Worm (Caenorhabditis elegans) whole organism, L1 larva: ENCODE measurements around the gene W09D10.5.

Source experiments
- C04F5.9 ChIP-seq: sonication (generic microtip); optimal IDR thresholded peaks from 2 replicates; lab custom pipeline; 2016; ENCODE audit warnings: missing genetic modification characterization, missing compliant biosample characterization
- C16A3.4 ChIP-seq: fragments of 150-350 bp; optimal IDR thresholded peaks from 2 replicates; lab custom pipeline; 2014; ENCODE audit warnings: missing biosample characterization, missing genetic modification characterization
- aha-1 ChIP-seq: fragments of 150-350 bp; optimal IDR thresholded peaks from 2 replicates; lab custom pipeline; 2014; ENCODE audit warnings: missing biosample characterization, missing genetic modification characterization
- aly-2 ChIP-seq: fragments of 150-350 bp; optimal IDR thresholded peaks from 2 replicates; lab custom pipeline; 2014; ENCODE audit warnings: missing biosample characterization, missing genetic modification characterization
- blmp-1 ChIP-seq: fragments of 150-350 bp; optimal IDR thresholded peaks from 2 replicates; lab custom pipeline; 2014; ENCODE audit warnings: missing biosample characterization, missing genetic modification characterization
- ceh-82 ChIP-seq, 3 experiments: fragments of 150-350 bp in 1 of 3; sonication (generic microtip) in 2 of 3; optimal IDR thresholded peaks; 2 replicates each; lab custom pipeline; 2014 to 2017; ENCODE audit warnings: missing biosample characterization in 3 of 3, missing genetic modification characterization in 3 of 3
- ceh-90 ChIP-seq: sonication (generic microtip); optimal IDR thresholded peaks from 2 replicates; lab custom pipeline; 2016; ENCODE audit warnings: missing genetic modification characterization, missing compliant biosample characterization
- efl-1 ChIP-seq, 4 experiments: fragments of 150-350 bp; optimal IDR thresholded peaks in 3 of 4; peaks in 1 of 4; 1 replicate in 1 of 4; 2 replicates in 3 of 4; lab custom pipeline; 2014; ENCODE audit warnings: missing biosample characterization in 2 of 4, missing genetic modification characterization in 2 of 4, missing genetic modification reagents in 2 of 4
- efl-3 ChIP-seq: fragments of 200-800 bp; sonication (Bioruptor generic); optimal IDR thresholded peaks from 2 replicates; lab custom pipeline; 2018; ENCODE audit warnings: mild to moderate bottlenecking, missing genetic modification characterization, missing compliant biosample characterization
- egl-13 ChIP-seq: sonication (generic microtip); optimal IDR thresholded peaks from 2 replicates; lab custom pipeline; 2016; ENCODE audit warnings: missing genotype, missing genetic modification reagents, missing genetic modification characterization, missing compliant biosample characterization
- elt-2 ChIP-seq: sonication (generic microtip); optimal IDR thresholded peaks from 2 replicates; lab custom pipeline; 2016; ENCODE audit warnings: missing genetic modification characterization, mild to moderate bottlenecking, inconsistent platforms, missing compliant biosample characterization, missing genetic modification reagents
- elt-3 ChIP-seq, 6 experiments: fragments of 150-350 bp in 1 of 6; sonication (generic microtip); optimal IDR thresholded peaks; 2 replicates each; lab custom pipeline; 2017 to 2018; ENCODE audit warnings: missing biosample characterization in 6 of 6, missing genetic modification characterization in 6 of 6, inconsistent platforms in 1 of 6
- fkh-10 ChIP-seq: sonication (generic microtip); optimal IDR thresholded peaks from 2 replicates; lab custom pipeline; 2017; ENCODE audit warnings: missing biosample characterization, missing genetic modification reagents, missing genetic modification characterization
- fkh-8 ChIP-seq: sonication (generic microtip); optimal IDR thresholded peaks from 2 replicates; lab custom pipeline; 2016; ENCODE audit warnings: mild to moderate bottlenecking, missing genetic modification characterization, missing compliant biosample characterization
- fos-1 ChIP-seq: fragments of 150-350 bp; optimal IDR thresholded peaks from 2 replicates; lab custom pipeline; 2014; ENCODE audit warnings: missing biosample characterization, missing genetic modification characterization
- hlh-4 ChIP-seq: sonication (generic microtip); optimal IDR thresholded peaks from 2 replicates; lab custom pipeline; 2016; ENCODE audit warnings: mild to moderate bottlenecking, missing genetic modification characterization, missing compliant biosample characterization
- irx-1 ChIP-seq: sonication (generic microtip); optimal IDR thresholded peaks from 2 replicates; lab custom pipeline; 2016; ENCODE audit warnings: missing genetic modification characterization, missing compliant biosample characterization
- isw-1 ChIP-seq: fragments of 200-800 bp; sonication (Bioruptor generic); IDR thresholded peaks from 2 replicates; pipeline ENCODE4 v1.3.6; 2022; ENCODE audit warnings: missing genetic modification characterization, missing compliant biosample characterization
- lin-13 ChIP-seq: fragments of 150-350 bp; optimal IDR thresholded peaks from 2 replicates; lab custom pipeline; 2014; ENCODE audit warnings: missing biosample characterization, missing genetic modification reagents, missing genetic modification characterization
- lin-14 ChIP-seq: fragments of 200-800 bp; sonication (Bioruptor generic); optimal IDR thresholded peaks from 2 replicates; lab custom pipeline; 2018; ENCODE audit warnings: mild to moderate bottlenecking, missing genetic modification characterization, moderate library complexity, missing compliant biosample characterization
- lin-15B ChIP-seq: fragments of 150-350 bp; sonication (generic microtip); optimal IDR thresholded peaks from 3 replicates; lab custom pipeline; 2014; ENCODE audit warnings: missing biosample characterization, missing genetic modification characterization
- lin-39 ChIP-seq: fragments of 150-350 bp; optimal IDR thresholded peaks from 2 replicates; lab custom pipeline; 2014; ENCODE audit warnings: missing biosample characterization, missing genetic modification reagents, missing genetic modification characterization
- mab-9 ChIP-seq: fragments of 200-800 bp; sonication (Bioruptor generic); IDR thresholded peaks from 2 replicates; pipeline ENCODE4 v1.3.6; 2022; ENCODE audit warnings: missing genetic modification reagents, missing genetic modification characterization, missing compliant biosample characterization
- mep-1 ChIP-seq: fragments of 150-350 bp; optimal IDR thresholded peaks from 2 replicates; lab custom pipeline; 2014; ENCODE audit warnings: missing biosample characterization, missing genetic modification characterization
- nhr-237 ChIP-seq: fragments of 150-350 bp; optimal IDR thresholded peaks from 2 replicates; lab custom pipeline; 2014; ENCODE audit warnings: missing biosample characterization, missing genetic modification characterization
- nhr-76 ChIP-seq: sonication (generic microtip); optimal IDR thresholded peaks from 2 replicates; lab custom pipeline; 2017; ENCODE audit warnings: missing biosample characterization, missing genetic modification characterization
- nhr-85 ChIP-seq: sonication (generic microtip); peaks from one replicate; lab custom pipeline; 2016; ENCODE audit warnings: missing genetic modification characterization, inconsistent platforms, missing compliant biosample characterization
- nhr-90 ChIP-seq: sonication (generic microtip); optimal IDR thresholded peaks from 2 replicates; lab custom pipeline; 2016; ENCODE audit warnings: mild to moderate bottlenecking, missing genetic modification characterization, missing compliant biosample characterization; ENCODE audit not compliant: poor library complexity
- pag-3 ChIP-seq: sonication (generic microtip); optimal IDR thresholded peaks from 2 replicates; lab custom pipeline; 2017; ENCODE audit warnings: missing genetic modification characterization, mild to moderate bottlenecking, missing compliant biosample characterization, antibody characterized with exemption, borderline replicate concordance; ENCODE audit not compliant: insufficient read depth
- pax-3 ChIP-seq: fragments of 200-800 bp; sonication (Bioruptor generic); optimal IDR thresholded peaks from 2 replicates; lab custom pipeline; 2018; ENCODE audit warnings: mild to moderate bottlenecking, missing genetic modification characterization, moderate library complexity, missing compliant biosample characterization
- snpc-4 ChIP-seq: fragments of 150-350 bp; optimal IDR thresholded peaks from 2 replicates; lab custom pipeline; 2014; ENCODE audit warnings: missing biosample characterization, missing genetic modification characterization
- snu-23 ChIP-seq: sonication (generic microtip); optimal IDR thresholded peaks from 2 replicates; lab custom pipeline; 2016; ENCODE audit warnings: missing genetic modification characterization, missing compliant biosample characterization
- swsn-7 ChIP-seq: sonication (generic microtip); optimal IDR thresholded peaks from 2 replicates; lab custom pipeline; 2016; ENCODE audit warnings: missing genetic modification characterization, missing compliant biosample characterization
- tbx-2 ChIP-seq: sonication (generic microtip); optimal IDR thresholded peaks from 2 replicates; lab custom pipeline; 2016; ENCODE audit warnings: missing genetic modification characterization, missing compliant biosample characterization
- unc-130 ChIP-seq: fragments of 150-350 bp; optimal IDR thresholded peaks from 2 replicates; lab custom pipeline; 2017; ENCODE audit warnings: missing biosample characterization, missing genetic modification characterization, inconsistent platforms
- unc-30 ChIP-seq: sonication (generic microtip); optimal IDR thresholded peaks from 2 replicates; lab custom pipeline; 2017; ENCODE audit warnings: missing biosample characterization, missing genetic modification characterization
- vab-15 ChIP-seq: sonication (generic microtip); optimal IDR thresholded peaks from 2 replicates; lab custom pipeline; 2017; ENCODE audit warnings: missing genotype, mild to moderate bottlenecking, missing genetic modification characterization, missing compliant biosample characterization
- xbp-1 ChIP-seq: sonication (generic microtip); optimal IDR thresholded peaks from 2 replicates; lab custom pipeline; 2016; ENCODE audit warnings: missing genetic modification characterization, missing compliant biosample characterization
- ztf-11 ChIP-seq, 2 experiments: sonication (generic microtip); optimal IDR thresholded peaks; 2 replicates each; lab custom pipeline; 2016 to 2017; ENCODE audit warnings: missing genetic modification characterization in 2 of 2, missing biosample characterization in 1 of 2, missing compliant biosample characterization in 1 of 2
- ztf-4 ChIP-seq: fragments of 150-350 bp; optimal IDR thresholded peaks from 2 replicates; lab custom pipeline; 2014; ENCODE audit warnings: missing biosample characterization, missing genetic modification characterization

Gene W09D10.5

ce11 chrIII:10704499-10704898 is 6.8 kb downstream of the W09D10.5 start:
- TF ChIP-seq C04F5.9 (tag; lab: Kevin White, UChicago) (no peak), lin-13 (GFP tag; lab: Kevin White, UChicago) (no peak), snu-23 (no peak), xbp-1 (tag; lab: Kevin White, UChicago) (no peak), fkh-8 (tag; lab: Kevin White, UChicago) (no peak), aha-1 (tag; lab: Kevin White, UChicago) (no peak), mep-1 (tag; lab: Kevin White, UChicago) (no peak), lin-15B (tag; lab: Kevin White, UChicago) (no peak), tbx-2 (tag; lab: Kevin White, UChicago) (no peak), swsn-7 (no peak)

DNA sequence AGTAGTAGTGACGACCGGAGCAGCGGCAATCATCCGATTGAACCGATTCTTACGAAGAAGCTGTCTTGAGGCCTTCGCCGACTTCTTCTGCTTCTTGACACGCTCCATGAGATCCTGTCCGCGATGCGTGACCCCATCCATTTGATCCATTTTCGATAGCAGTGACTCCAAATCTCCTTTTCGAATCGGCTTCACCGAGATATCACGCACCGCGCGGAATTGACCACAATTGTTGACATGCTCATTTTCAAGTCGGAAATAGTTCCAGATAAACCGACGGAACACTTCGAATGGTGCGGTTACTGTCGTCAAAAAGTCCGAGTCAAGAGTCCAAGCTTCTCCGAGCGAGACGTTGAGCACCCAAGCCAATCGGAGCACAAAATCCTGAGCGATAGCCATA is 7.5 kb downstream of the W09D10.5 start:
- no peak for TF ChIP-seq efl-1 (optimal IDR thresholded peaks at IDR 0.05; lab: Kevin White, UChicago)
- peak in 1 of 2 experiments; percentile 91 for TF ChIP-seq efl-1 (GFP tag; optimal IDR thresholded peaks at IDR 0.05 in 1 of 2; lab: Kevin White, UChicago)
- TF ChIP-seq ztf-11 (tag; optimal IDR thresholded peaks at IDR 0.05; lab: Kevin White, UChicago), result no peak

ce11 chrIII:10702805-10703204 is 8.5 kb downstream of the W09D10.5 start:
- TF ChIP-seq nhr-90 (tag; lab: Kevin White, UChicago) (no peak), irx-1 (no peak), pax-3 (no peak), ceh-82 (tag; optimal IDR thresholded peaks at IDR 0.05; lab: Kevin White, UChicago) (no peak), isw-1 (no peak), nhr-237 (tag; lab: Kevin White, UChicago) (no peak), nhr-76 (tag; lab: Kevin White, UChicago) (no peak), fos-1 (tag; lab: Kevin White, UChicago) (no peak), aha-1 (tag; lab: Kevin White, UChicago) (no peak), lin-14 (no peak), pag-3 (tag; lab: Kevin White, UChicago) (no peak), unc-130 (no peak), efl-3 (no peak), swsn-7 (no peak), mab-9 (GFP tag; lab: Robert Waterston, UW) (no peak), unc-30 (tag; lab: Kevin White, UChicago) (no peak), fkh-10 (GFP tag; lab: Kevin White, UChicago) (no peak), aly-2 (tag; lab: Kevin White, UChicago) (no peak), ztf-4 (no peak), elt-2 (no peak)

- TF ChIP-seq snpc-4 (no peak), vab-15 (tag; lab: Kevin White, UChicago) (no peak), C16A3.4 (tag; lab: Kevin White, UChicago) (no peak), nhr-90 (tag; lab: Kevin White, UChicago) (no peak), mab-9 (GFP tag; lab: Robert Waterston, UW) (no peak), nhr-237 (tag; lab: Kevin White, UChicago) (no peak), ceh-90 (tag; lab: Kevin White, UChicago) (no peak), egl-13 (no peak), aly-2 (tag; lab: Kevin White, UChicago) (no peak)
- TF ChIP-seq, all 84 proteins: peak for 0
Observed at ce11 chrIII:10700460-10700859, 10.9 kb downstream of the W09D10.5 start, which contains the start of gene Y39A1A.20. Gene Y39A1A.20 (minus strand): TSS chrIII:10700560.

DNA sequence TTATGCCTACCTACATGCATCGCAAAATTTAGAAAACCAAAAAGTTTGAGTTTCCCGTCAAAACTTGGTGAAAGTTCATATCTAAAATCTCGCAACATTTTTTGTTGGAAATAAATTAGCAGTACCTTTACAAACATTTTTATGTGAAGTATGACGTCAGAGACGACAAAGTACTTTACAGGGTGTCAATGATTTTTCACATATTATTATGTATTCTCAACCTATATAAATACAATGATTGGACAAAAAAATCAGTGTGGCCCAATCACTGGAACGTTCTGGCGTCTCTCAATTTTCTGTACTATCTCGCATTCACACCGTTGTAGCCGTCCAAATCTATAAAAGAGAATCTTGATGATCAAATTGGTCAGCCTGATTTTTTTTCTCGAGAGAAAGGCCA is 17.0 kb downstream of the W09D10.5 start, which contains the start of the genes Y39A1A.18 and fmo-3:
Gene Y39A1A.18, minus strand, starts transcription at position 192 of the 400 bp plus-strand sequence.
Gene fmo-3, plus strand, starts transcription at position 388 of the 400 bp plus-strand sequence.
- peak in 1 of 6 experiments; percentile 37 for TF ChIP-seq elt-3 (tag; optimal IDR thresholded peaks at IDR 0.05; lab: Kevin White, UChicago)
- no peak for TF ChIP-seq lin-39 (tag; lab: Kevin White, UChicago)
- no peak for TF ChIP-seq efl-1 (optimal IDR thresholded peaks at IDR 0.05; lab: Kevin White, UChicago)
- TF ChIP-seq efl-1 (GFP tag; optimal IDR thresholded peaks at IDR 0.05 in 1 of 2; lab: Kevin White, UChicago), result peak in 1 of 2 experiments; percentile 84
- peak; percentile 57 for TF ChIP-seq nhr-85 (tag; lab: Kevin White, UChicago)
- peak; percentile 10 for TF ChIP-seq blmp-1
- no peak for TF ChIP-seq hlh-4 (tag; lab: Kevin White, UChicago)
